Fruit fly (Drosophila melanogaster) whole organism, pupa: ENCODE data around the gene CG14664.

ENCODE experiments used
- CG10348 ChIP-seq: fragments of 200-800 bp; sonication (Bioruptor generic); IDR thresholded peaks from 2 replicates; pipeline ENCODE4 v1.3.6; 2022; ENCODE audit warnings: missing biosample characterization, missing genetic modification characterization
- CG12605 ChIP-seq: fragments of 200-800 bp; sonication (Bioruptor generic); IDR thresholded peaks from 2 replicates; pipeline ENCODE4 v1.3.6; 2022; ENCODE audit warnings: missing biosample characterization, missing genetic modification characterization
- CG13204 ChIP-seq: fragments of 200-800 bp; sonication (Bioruptor generic); optimal IDR thresholded peaks from 2 replicates; lab custom pipeline; 2018; ENCODE audit warnings: missing biosample characterization, mild to moderate bottlenecking, missing genetic modification characterization, moderate library complexity
- CG14655 ChIP-seq: fragments of 200-800 bp; sonication (Bioruptor generic); optimal IDR thresholded peaks from 3 replicates; lab custom pipeline; 2017; ENCODE audit warnings: mild to moderate bottlenecking, missing biosample characterization, missing genetic modification reagents, missing genetic modification characterization
- CG15710 ChIP-seq: fragments of 200-800 bp; sonication (Bioruptor generic); optimal IDR thresholded peaks from 2 replicates; lab custom pipeline; 2018; ENCODE audit warnings: missing biosample characterization, mild to moderate bottlenecking, missing genetic modification characterization, moderate library complexity
- CG17806 ChIP-seq: fragments of 200-800 bp; sonication (Bioruptor generic); optimal IDR thresholded peaks from 2 replicates; lab custom pipeline; 2018; ENCODE audit warnings: missing biosample characterization, mild to moderate bottlenecking, missing genetic modification characterization, moderate library complexity
- CG32121 ChIP-seq: fragments of 200-800 bp; sonication (Bioruptor generic); IDR thresholded peaks from 2 replicates; pipeline ENCODE4 v1.3.6; 2022; ENCODE audit warnings: missing biosample characterization, missing genetic modification characterization
- CG34367 ChIP-seq: fragments of 200-800 bp; sonication (Bioruptor generic); optimal IDR thresholded peaks from 2 replicates; lab custom pipeline; 2018; ENCODE audit warnings: missing biosample characterization, mild to moderate bottlenecking, missing genetic modification characterization
- CG4496 ChIP-seq: fragments of 200-800 bp; sonication (Bioruptor generic); IDR thresholded peaks from 3 replicates; pipeline ENCODE4 v1.3.6; 2022; ENCODE audit warnings: missing biosample characterization, missing genetic modification characterization
- CG8159 ChIP-seq: fragments of 200-800 bp; sonication (Bioruptor generic); optimal IDR thresholded peaks from 3 replicates; lab custom pipeline; 2018; ENCODE audit warnings: missing biosample characterization, mild to moderate bottlenecking, missing genetic modification characterization, moderate library complexity
- CG8301 ChIP-seq: fragments of 200-800 bp; sonication (Bioruptor generic); optimal IDR thresholded peaks from 2 replicates; lab custom pipeline; 2018; ENCODE audit warnings: missing biosample characterization, mild to moderate bottlenecking, missing genetic modification characterization
- CG9948 ChIP-seq: fragments of 200-800 bp; sonication (Bioruptor generic); optimal IDR thresholded peaks from 2 replicates; lab custom pipeline; 2018; ENCODE audit warnings: missing biosample characterization, mild to moderate bottlenecking, missing genetic modification characterization, moderate library complexity
- D1 ChIP-seq: fragments of 200-800 bp; sonication (Bioruptor generic); optimal IDR thresholded peaks from 2 replicates; lab custom pipeline; 2018; ENCODE audit warnings: missing biosample characterization, mild to moderate bottlenecking, missing genetic modification characterization, moderate library complexity
- EcR ChIP-seq: fragments of 200-800 bp; sonication (Bioruptor generic); optimal IDR thresholded peaks from 3 replicates; lab custom pipeline; 2019; ENCODE audit warnings: missing biosample characterization, missing genetic modification characterization, mild to moderate bottlenecking, moderate library complexity, missing genetic modification reagents
- Ets98B ChIP-seq: fragments of 200-800 bp; sonication (Bioruptor generic); IDR thresholded peaks from 2 replicates; pipeline ENCODE4 v1.3.6; 2022; ENCODE audit warnings: missing biosample characterization, missing genetic modification characterization
- Pif1A ChIP-seq: fragments of 200-800 bp; sonication (Bioruptor generic); optimal IDR thresholded peaks from 3 replicates; lab custom pipeline; 2016; ENCODE audit warnings: missing biosample characterization, missing genetic modification characterization
- Pif1B ChIP-seq: fragments of 200-800 bp; sonication (Bioruptor generic); optimal IDR thresholded peaks from 3 replicates; lab custom pipeline; 2016; ENCODE audit warnings: missing biosample characterization, missing genetic modification characterization
- Snoo ChIP-seq: fragments of 200-800 bp; sonication (Bioruptor generic); optimal IDR thresholded peaks from 3 replicates; lab custom pipeline; 2017; ENCODE audit warnings: missing biosample characterization, mild to moderate bottlenecking, missing genetic modification characterization, inconsistent platforms
- fd96Ca ChIP-seq: fragments of 200-800 bp; sonication (Bioruptor generic); IDR thresholded peaks from 3 replicates; pipeline ENCODE4 v1.3.6; 2022; ENCODE audit warnings: missing biosample characterization, missing genetic modification characterization
- gl ChIP-seq: fragments of 200-800 bp; sonication (Bioruptor generic); optimal IDR thresholded peaks from 2 replicates; lab custom pipeline; 2018; ENCODE audit warnings: missing biosample characterization, mild to moderate bottlenecking, missing genetic modification characterization
- rn ChIP-seq: fragments of 200-800 bp; sonication (Bioruptor generic); IDR thresholded peaks from 2 replicates; pipeline ENCODE4 v1.3.6; 2022; ENCODE audit warnings: missing biosample characterization, missing genetic modification characterization

Gene CG14664

dm6 chr3R:5226025-5226424 is 2.1 kb downstream of the CG14664 start, which contains the start of gene Vps37B:
Gene Vps37B, plus strand, starts transcription at chr3R:5226158.
- TF ChIP-seq CG8159 (tag; lab: Kevin White, UChicago) (no peak), CG32121 (GFP tag; lab: Robert Waterston, UW) (no peak), D1 (no peak), CG14655 (no peak), CG8301 (tag; lab: Kevin White, UChicago) (no peak), Ets98B (GFP tag; lab: Robert Waterston, UW) (no peak), CG4496 (GFP tag; lab: Robert Waterston, UW) (no peak), Pif1B (no peak), CG13204 (GFP tag; lab: Kevin White, UChicago) (no peak), CG17806 (tag; lab: Kevin White, UChicago) (no peak), CG34367 (tag; lab: Kevin White, UChicago) (no peak), CG15710 (no peak)

DNA sequence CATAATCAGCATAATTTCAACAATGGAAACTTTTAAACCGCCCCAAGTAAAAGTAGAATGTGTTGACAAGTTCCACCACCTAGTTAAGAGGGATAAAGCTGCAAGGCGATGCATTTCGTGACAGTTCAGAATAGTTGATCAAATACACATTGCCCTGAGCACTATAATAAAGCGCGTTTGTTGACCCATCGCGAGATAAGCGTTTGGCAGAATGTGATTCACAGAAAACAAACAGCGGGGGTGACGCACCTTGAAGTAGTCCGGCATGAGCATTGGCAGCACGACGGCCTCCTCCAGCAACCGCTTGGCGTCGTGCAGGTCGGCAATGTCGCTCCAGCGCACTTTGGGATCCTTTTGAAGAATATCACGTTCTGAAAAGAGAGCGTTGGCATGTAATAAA is 5.5 kb downstream of the CG14664 start:
- TF ChIP-seq EcR (GFP tag; lab: Kevin White, UChicago) (peak; percentile 14), CG32121 (GFP tag; lab: Robert Waterston, UW) (no peak), CG12605 (no peak)

DNA sequence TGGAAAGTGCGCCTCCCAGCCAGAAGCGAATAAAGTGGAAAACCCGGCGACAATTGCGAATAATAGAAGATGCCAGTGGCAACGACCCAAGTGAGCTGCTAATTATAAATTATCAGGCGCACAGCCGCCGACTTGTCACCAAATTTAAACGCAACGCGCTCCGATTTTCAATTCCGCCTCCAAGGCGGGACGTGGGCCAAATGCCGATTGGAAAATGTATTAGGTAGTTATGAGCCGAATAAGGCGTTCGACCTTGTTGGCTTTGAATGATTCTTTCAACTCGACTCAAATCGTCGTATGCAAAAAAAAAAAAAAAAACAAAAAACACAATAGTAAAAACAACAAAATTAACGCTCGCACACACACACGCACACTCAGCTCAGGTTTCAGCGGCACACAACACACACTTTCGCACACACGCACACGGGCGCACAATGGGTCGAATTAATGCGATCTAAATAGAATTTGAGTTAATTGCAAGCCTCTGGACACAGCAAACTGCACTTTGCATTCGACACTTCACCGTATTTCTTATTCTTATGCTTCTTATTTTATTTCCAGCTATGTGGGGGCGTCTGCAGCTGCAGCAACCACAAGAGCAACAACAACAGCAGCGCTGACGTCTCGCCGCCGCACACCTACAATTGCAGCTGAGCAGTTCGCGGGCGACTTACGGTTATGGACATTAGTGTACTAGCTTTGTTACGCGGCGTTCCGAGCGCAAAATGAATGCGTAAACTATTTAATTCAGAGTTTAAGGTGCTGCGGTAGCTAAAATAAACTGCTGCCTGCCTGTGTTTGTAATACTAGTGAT is 7.7 kb downstream of the CG14664 start:
- peak; percentile 47; the same call in 1 of the 2 replicates for TF ChIP-seq CG12605
- TF ChIP-seq CG14655: no peak
- no peak for TF ChIP-seq CG17806 (tag; lab: Kevin White, UChicago)
- TF ChIP-seq CG10348: no peak
- TF ChIP-seq Pif1A (GFP tag; lab: Kevin White, UChicago): no peak
- TF ChIP-seq fd96Ca (GFP tag; lab: Robert Waterston, UW): peak; percentile 43; the same call in 1 of the 3 replicates
- no peak for TF ChIP-seq Pif1B
- TF ChIP-seq gl (tag; lab: Kevin White, UChicago): no peak
- TF ChIP-seq CG15710: no peak
- no peak; the same call in 1 of the 2 replicates for TF ChIP-seq rn
- TF ChIP-seq CG8301 (tag; lab: Kevin White, UChicago): no peak
- no peak for TF ChIP-seq D1
- TF ChIP-seq Ets98B (GFP tag; lab: Robert Waterston, UW): no peak

DNA sequence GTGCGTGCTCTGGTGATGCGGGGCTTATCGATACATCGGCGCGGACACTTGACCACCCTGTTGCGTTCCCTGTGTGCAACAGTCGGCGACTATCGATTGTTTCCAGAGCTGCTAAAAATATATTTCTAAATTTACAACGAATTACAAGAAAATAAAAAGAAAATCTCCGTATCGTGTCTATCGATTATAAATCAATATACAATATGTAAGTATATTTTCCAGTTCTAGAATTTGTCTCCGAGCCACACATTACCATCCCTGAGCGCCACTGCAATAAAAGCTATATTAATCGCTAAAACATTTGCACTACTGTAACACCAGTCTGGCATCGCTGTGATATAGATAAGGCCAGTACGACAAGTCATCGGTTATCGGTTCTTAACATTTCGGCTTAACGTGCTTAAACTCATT is 8.3 kb downstream of the CG14664 start, which contains the start of the genes Kat60 and Mms19:
TSS of gene Kat60 (minus strand) at position 13 of the 411 bp plus-strand sequence.
TSS of gene Mms19 (plus strand) at position 347 of the 411 bp plus-strand sequence.
- TF ChIP-seq Ets98B (GFP tag; lab: Robert Waterston, UW) (peak; percentile 29; the same call in 1 of the 2 replicates), CG4496 (GFP tag; lab: Robert Waterston, UW) (peak; percentile 37; the same call in 1 of the 3 replicates), CG15710 (peak; percentile 49), gl (tag; lab: Kevin White, UChicago) (no peak), fd96Ca (GFP tag; lab: Robert Waterston, UW) (peak; percentile 60; the same call in 2 of the 3 replicates), CG8159 (tag; lab: Kevin White, UChicago) (peak; percentile 47), CG17806 (tag; lab: Kevin White, UChicago) (peak; percentile 23), CG32121 (GFP tag; lab: Robert Waterston, UW) (peak; percentile 25; the same call in 1 of the 2 replicates), CG9948 (tag; lab: Kevin White, UChicago) (peak; percentile 2), Snoo (tag; lab: Kevin White, UChicago) (no peak), rn (peak; percentile 59; the same call in 1 of the 2 replicates), CG13204 (GFP tag; lab: Kevin White, UChicago) (no peak)

dm6 chr3R:5237215-5237614 is 13.3 kb downstream of the CG14664 start, which contains the start of gene rtp:
Gene rtp, minus strand, starts transcription at chr3R:5237315.
- no peak for TF ChIP-seq CG17806 (tag; lab: Kevin White, UChicago)
- no peak for TF ChIP-seq Snoo (tag; lab: Kevin White, UChicago)
- no peak for TF ChIP-seq CG13204 (GFP tag; lab: Kevin White, UChicago)
- TF ChIP-seq EcR (GFP tag; lab: Kevin White, UChicago): no peak
- TF ChIP-seq Pif1A (GFP tag; lab: Kevin White, UChicago): no peak
- no peak for TF ChIP-seq CG34367 (tag; lab: Kevin White, UChicago)
- no peak for TF ChIP-seq fd96Ca (GFP tag; lab: Robert Waterston, UW)
- no peak for TF ChIP-seq CG8301 (tag; lab: Kevin White, UChicago)
- TF ChIP-seq CG8159 (tag; lab: Kevin White, UChicago): no peak
- TF ChIP-seq CG14655: no peak
- no peak for TF ChIP-seq CG9948 (tag; lab: Kevin White, UChicago)
- TF ChIP-seq D1: no peak
- TF ChIP-seq Pif1B: no peak
- no peak for TF ChIP-seq CG15710
- no peak for TF ChIP-seq CG10348
- no peak for TF ChIP-seq Ets98B (GFP tag; lab: Robert Waterston, UW)
- no peak for TF ChIP-seq CG4496 (GFP tag; lab: Robert Waterston, UW)
- no peak for TF ChIP-seq CG12605
- TF ChIP-seq rn: no peak

- TF ChIP-seq fd96Ca (GFP tag; lab: Robert Waterston, UW): no peak
- no peak for TF ChIP-seq CG32121 (GFP tag; lab: Robert Waterston, UW)
- no peak for TF ChIP-seq CG15710
- no peak for TF ChIP-seq CG8301 (tag; lab: Kevin White, UChicago)
- no peak for TF ChIP-seq Pif1A (GFP tag; lab: Kevin White, UChicago)
- TF ChIP-seq CG14655: no peak
- no peak for TF ChIP-seq CG4496 (GFP tag; lab: Robert Waterston, UW)
- TF ChIP-seq CG17806 (tag; lab: Kevin White, UChicago): no peak
- no peak for TF ChIP-seq CG8159 (tag; lab: Kevin White, UChicago)
- TF ChIP-seq EcR (GFP tag; lab: Kevin White, UChicago): no peak
- TF ChIP-seq CG13204 (GFP tag; lab: Kevin White, UChicago): no peak
- TF ChIP-seq D1: no peak
- no peak for TF ChIP-seq gl (tag; lab: Kevin White, UChicago)
- TF ChIP-seq Pif1B: no peak
- no peak for TF ChIP-seq CG34367 (tag; lab: Kevin White, UChicago)
- no peak for TF ChIP-seq CG10348
Measured at dm6 chr3R:5240721-5241120, 16.8 kb downstream of the CG14664 start, which contains the start of gene CG33293. Gene CG33293, minus strand, starts transcription at chr3R:5240735.
